Worm (Caenorhabditis elegans) whole organism, L1 larva: ENCODE data around the gene K01D12.5.

Experiments
- C34B4.2 ChIP-seq: sonication (generic microtip); optimal IDR thresholded peaks from 2 replicates; lab custom pipeline; 2017; ENCODE audit warnings: mild to moderate bottlenecking, missing genetic modification characterization, missing compliant biosample characterization
- alr-1 ChIP-seq: fragments of 200-800 bp; sonication (Bioruptor generic); optimal IDR thresholded peaks from 2 replicates; lab custom pipeline; 2018; ENCODE audit warnings: borderline replicate concordance, mild to moderate bottlenecking, missing genetic modification characterization, missing compliant biosample characterization
- blmp-1 ChIP-seq: fragments of 150-350 bp; optimal IDR thresholded peaks from 2 replicates; lab custom pipeline; 2014; ENCODE audit warnings: missing biosample characterization, missing genetic modification characterization
- ceh-63 ChIP-seq: fragments of 200-800 bp; sonication (Bioruptor generic); optimal IDR thresholded peaks from 2 replicates; lab custom pipeline; 2018; ENCODE audit warnings: mild to moderate bottlenecking, missing genetic modification characterization, missing compliant biosample characterization
- ceh-82 ChIP-seq, 3 experiments: fragments of 150-350 bp in 1 of 3; sonication (generic microtip) in 2 of 3; optimal IDR thresholded peaks; 2 replicates each; lab custom pipeline; 2014 to 2017; ENCODE audit warnings: missing biosample characterization in 3 of 3, missing genetic modification characterization in 3 of 3
- ces-1 ChIP-seq: fragments of 150-350 bp; optimal IDR thresholded peaks from 2 replicates; lab custom pipeline; 2014; ENCODE audit warnings: missing biosample characterization, missing genetic modification reagents, missing genetic modification characterization
- efl-1 ChIP-seq, 4 experiments: fragments of 150-350 bp; optimal IDR thresholded peaks in 3 of 4; peaks in 1 of 4; 1 replicate in 1 of 4; 2 replicates in 3 of 4; lab custom pipeline; 2014; ENCODE audit warnings: missing biosample characterization in 2 of 4, missing genetic modification characterization in 2 of 4, missing genetic modification reagents in 2 of 4
- egl-13 ChIP-seq: sonication (generic microtip); optimal IDR thresholded peaks from 2 replicates; lab custom pipeline; 2016; ENCODE audit warnings: missing genotype, missing genetic modification reagents, missing genetic modification characterization, missing compliant biosample characterization
- elt-3 ChIP-seq, 6 experiments: fragments of 150-350 bp in 1 of 6; sonication (generic microtip); optimal IDR thresholded peaks; 2 replicates each; lab custom pipeline; 2017 to 2018; ENCODE audit warnings: missing biosample characterization in 6 of 6, missing genetic modification characterization in 6 of 6, inconsistent platforms in 1 of 6
- ets-5 ChIP-seq: fragments of 200-800 bp; sonication (Bioruptor generic); IDR thresholded peaks from 2 replicates; pipeline ENCODE4 v1.3.6; 2022; ENCODE audit warnings: missing genetic modification characterization, missing compliant biosample characterization
- fkh-4 ChIP-seq: sonication (generic microtip); optimal IDR thresholded peaks from 2 replicates; lab custom pipeline; 2016; ENCODE audit warnings: missing compliant biosample characterization, missing genetic modification characterization, borderline replicate concordance
- jun-1 ChIP-seq: fragments of 150-350 bp; optimal IDR thresholded peaks from 2 replicates; lab custom pipeline; 2014; ENCODE audit warnings: missing biosample characterization, missing genetic modification reagents, missing genetic modification characterization
- lin-13 ChIP-seq: fragments of 150-350 bp; optimal IDR thresholded peaks from 2 replicates; lab custom pipeline; 2014; ENCODE audit warnings: missing biosample characterization, missing genetic modification reagents, missing genetic modification characterization
- lin-14 ChIP-seq: fragments of 200-800 bp; sonication (Bioruptor generic); optimal IDR thresholded peaks from 2 replicates; lab custom pipeline; 2018; ENCODE audit warnings: mild to moderate bottlenecking, missing genetic modification characterization, moderate library complexity, missing compliant biosample characterization
- lin-35 ChIP-seq, 2 experiments: fragments of 150-350 bp; optimal IDR thresholded peaks; 2 replicates each; lab custom pipeline; 2014; ENCODE audit warnings: missing biosample characterization in 2 of 2, missing genetic modification characterization in 2 of 2, missing genetic modification reagents in 2 of 2
- lir-3 ChIP-seq: sonication (generic microtip); optimal IDR thresholded peaks from 2 replicates; lab custom pipeline; 2016; ENCODE audit warnings: mild to moderate bottlenecking, missing genetic modification characterization, moderate library complexity, missing compliant biosample characterization; ENCODE audit not compliant: poor library complexity
- mab-9 ChIP-seq: fragments of 200-800 bp; sonication (Bioruptor generic); IDR thresholded peaks from 2 replicates; pipeline ENCODE4 v1.3.6; 2022; ENCODE audit warnings: missing genetic modification reagents, missing genetic modification characterization, missing compliant biosample characterization
- mdl-1 ChIP-seq, 2 experiments: fragments of 150-350 bp; optimal IDR thresholded peaks; 2 replicates each; lab custom pipeline; 2014 to 2017; ENCODE audit warnings: missing biosample characterization in 2 of 2, missing genetic modification characterization in 2 of 2, inconsistent platforms in 1 of 2
- nhr-20 ChIP-seq: sonication (generic microtip); optimal IDR thresholded peaks from 2 replicates; lab custom pipeline; 2016; ENCODE audit warnings: mild to moderate bottlenecking, missing genetic modification characterization, missing compliant biosample characterization
- nhr-28 ChIP-seq: fragments of 150-350 bp; optimal IDR thresholded peaks from 2 replicates; lab custom pipeline; 2014; ENCODE audit warnings: missing biosample characterization, missing genetic modification characterization
- nhr-71 ChIP-seq: sonication (generic microtip); optimal IDR thresholded peaks from 2 replicates; lab custom pipeline; 2016; ENCODE audit warnings: mild to moderate bottlenecking, missing genetic modification characterization, moderate library complexity, missing compliant biosample characterization
- nhr-85 ChIP-seq: sonication (generic microtip); peaks from one replicate; lab custom pipeline; 2016; ENCODE audit warnings: missing genetic modification characterization, inconsistent platforms, missing compliant biosample characterization
- nhr-90 ChIP-seq: sonication (generic microtip); optimal IDR thresholded peaks from 2 replicates; lab custom pipeline; 2016; ENCODE audit warnings: mild to moderate bottlenecking, missing genetic modification characterization, missing compliant biosample characterization; ENCODE audit not compliant: poor library complexity
- rnt-1 ChIP-seq: sonication (generic microtip); optimal IDR thresholded peaks from 2 replicates; lab custom pipeline; 2016; ENCODE audit warnings: mild to moderate bottlenecking, missing genetic modification characterization, moderate library complexity, missing compliant biosample characterization
- skn-1 ChIP-seq: fragments of 150-350 bp; optimal IDR thresholded peaks from 2 replicates; lab custom pipeline; 2014; ENCODE audit warnings: missing biosample characterization, missing genetic modification characterization
- snu-23 ChIP-seq: sonication (generic microtip); optimal IDR thresholded peaks from 2 replicates; lab custom pipeline; 2016; ENCODE audit warnings: missing genetic modification characterization, missing compliant biosample characterization
- sox-4 ChIP-seq: sonication (generic microtip); optimal IDR thresholded peaks from 2 replicates; lab custom pipeline; 2016; ENCODE audit warnings: missing genetic modification characterization, missing compliant biosample characterization
- sptf-1 ChIP-seq: fragments of 150-350 bp; optimal IDR thresholded peaks from 2 replicates; lab custom pipeline; 2014; ENCODE audit warnings: missing biosample characterization, missing genetic modification characterization
- sup-37 ChIP-seq: fragments of 200-800 bp; sonication (Bioruptor generic); optimal IDR thresholded peaks from 2 replicates; lab custom pipeline; 2018; ENCODE audit warnings: mild to moderate bottlenecking, missing genetic modification characterization, missing compliant biosample characterization
- swsn-7 ChIP-seq: sonication (generic microtip); optimal IDR thresholded peaks from 2 replicates; lab custom pipeline; 2016; ENCODE audit warnings: missing genetic modification characterization, missing compliant biosample characterization
- tbx-2 ChIP-seq: sonication (generic microtip); optimal IDR thresholded peaks from 2 replicates; lab custom pipeline; 2016; ENCODE audit warnings: missing genetic modification characterization, missing compliant biosample characterization
- tlp-1 ChIP-seq: fragments of 150-350 bp; optimal IDR thresholded peaks from 2 replicates; lab custom pipeline; 2014; ENCODE audit warnings: missing biosample characterization, missing genetic modification characterization
- unc-62 ChIP-seq: fragments of 150-350 bp; optimal IDR thresholded peaks from 2 replicates; lab custom pipeline; 2014; ENCODE audit warnings: missing biosample characterization, missing genetic modification reagents, missing genetic modification characterization
- xbp-1 ChIP-seq: sonication (generic microtip); optimal IDR thresholded peaks from 2 replicates; lab custom pipeline; 2016; ENCODE audit warnings: missing genetic modification characterization, missing compliant biosample characterization
- zag-1 ChIP-seq: fragments of 150-350 bp; optimal IDR thresholded peaks from 2 replicates; lab custom pipeline; 2014; ENCODE audit warnings: missing biosample characterization, missing genetic modification characterization

Gene K01D12.5

DNA sequence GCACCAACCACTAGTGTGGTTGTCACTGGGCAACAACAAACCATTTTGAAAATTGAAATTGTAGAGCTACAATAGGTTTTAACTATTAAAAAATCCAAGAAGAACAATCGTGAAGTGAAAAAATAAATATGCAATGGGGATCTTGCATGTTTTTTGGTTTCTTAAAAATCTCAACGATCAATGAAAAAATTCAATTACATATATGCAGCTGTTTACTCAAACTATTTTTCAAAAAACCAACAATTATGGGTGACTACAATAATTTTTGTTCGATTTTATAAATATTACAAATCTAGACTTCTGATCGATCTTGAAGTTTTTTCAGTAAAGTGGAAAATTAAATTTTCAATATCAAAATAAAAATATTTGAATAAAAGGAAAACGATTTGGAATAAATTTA lies 10.9 kb downstream of the K01D12.5 start, which contains the start of gene cdr-4:
cdr-4 (minus strand) TSS at position 101 of the 400 bp plus-strand sequence.
- TF ChIP-seq lin-13 (GFP tag; lab: Kevin White, UChicago) (no peak), rnt-1 (tag; lab: Kevin White, UChicago) (no peak), egl-13 (tag; lab: Kevin White, UChicago) (no peak), alr-1 (tag; lab: Kevin White, UChicago) (no peak), mdl-1 (tag; optimal IDR thresholded peaks at IDR 0.05; lab: Kevin White, UChicago) (no peak), jun-1 (tag; lab: Kevin White, UChicago) (no peak), ets-5 (no peak), fkh-4 (no peak), tlp-1 (tag; lab: Kevin White, UChicago) (no peak), swsn-7 (tag; lab: Kevin White, UChicago) (no peak), sox-4 (tag; lab: Kevin White, UChicago) (no peak), sup-37 (GFP tag; lab: Kevin White, UChicago) (no peak), tbx-2 (tag; lab: Kevin White, UChicago) (no peak), unc-62 (GFP tag; lab: Kevin White, UChicago) (no peak), lin-14 (GFP tag; lab: Kevin White, UChicago) (no peak)

DNA sequence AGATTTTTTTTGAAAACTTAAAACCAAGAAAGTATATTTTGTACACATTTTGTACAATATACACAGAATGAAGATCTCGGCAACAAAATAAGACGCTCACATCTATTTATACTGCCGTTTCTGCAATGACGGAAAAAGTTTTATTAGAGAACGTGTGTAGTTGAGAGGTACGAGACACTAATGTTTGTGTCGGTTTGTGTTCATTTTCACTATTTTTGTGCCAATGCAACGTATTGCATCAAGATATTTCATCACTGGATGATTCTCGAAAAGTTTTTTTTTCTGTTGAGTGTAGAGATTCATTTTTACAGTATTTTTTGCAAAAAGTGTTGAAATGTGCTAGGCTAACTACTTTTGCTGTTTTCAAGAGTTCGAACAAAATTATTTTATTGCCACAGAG lies 11.4 kb downstream of the K01D12.5 start:
- TF ChIP-seq efl-1 (optimal IDR thresholded peaks at IDR 0.05; lab: Kevin White, UChicago) (peak in 1 of 2 experiments; percentile 34), efl-1 (GFP tag; optimal IDR thresholded peaks at IDR 0.05 in 1 of 2; lab: Kevin White, UChicago) (no peak), nhr-20 (peak; percentile 45), nhr-85 (tag; lab: Kevin White, UChicago) (peak; percentile 66), fkh-4 (no peak), xbp-1 (peak; percentile 62), snu-23 (GFP tag; lab: Kevin White, UChicago) (peak; percentile 37), nhr-28 (tag; lab: Kevin White, UChicago) (peak; percentile 17), elt-3 (tag; optimal IDR thresholded peaks at IDR 0.05; lab: Kevin White, UChicago) (peak in 1 of 6 experiments; percentile 0), zag-1 (no peak), lin-35 (GFP tag; optimal IDR thresholded peaks at IDR 0.05; lab: Kevin White, UChicago) (peak in 1 of 2 experiments; percentile 3), skn-1 (tag; lab: Kevin White, UChicago) (peak; percentile 85), blmp-1 (tag; lab: Kevin White, UChicago) (peak; percentile 48), nhr-90 (tag; lab: Kevin White, UChicago) (no peak), lin-14 (GFP tag; lab: Kevin White, UChicago) (peak; percentile 72), nhr-71 (tag; lab: Kevin White, UChicago) (peak; percentile 17), ceh-82 (tag; optimal IDR thresholded peaks at IDR 0.05; lab: Kevin White, UChicago) (peak in 1 of 3 experiments; percentile 12)
- TF ChIP-seq, all 84 proteins: peak for 13

DNA sequence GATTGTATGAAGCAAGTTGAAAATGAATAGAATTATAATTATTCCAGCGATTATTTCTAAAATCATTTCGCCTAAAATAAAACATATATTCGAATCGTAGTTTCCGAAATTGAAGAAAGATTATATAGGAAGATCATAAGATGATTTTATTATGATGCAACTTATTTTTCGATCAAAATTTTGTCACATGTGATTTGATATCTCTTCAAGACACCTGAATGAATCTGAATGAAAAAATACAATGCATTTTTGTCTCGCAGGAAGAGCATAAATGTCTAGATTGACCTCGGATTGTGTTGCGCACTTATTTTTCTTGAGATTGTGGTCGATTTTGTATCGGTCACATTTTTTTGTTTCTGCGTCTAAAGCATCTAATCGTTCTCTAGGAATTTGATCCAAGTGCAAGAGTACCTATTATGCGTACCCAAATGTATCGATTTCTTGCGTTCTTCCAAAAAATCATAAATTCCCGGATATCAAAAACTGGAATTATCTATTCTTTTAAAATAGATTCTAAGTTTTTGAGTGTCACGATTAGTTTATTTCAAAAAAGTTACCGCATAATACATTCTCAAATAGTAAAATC lies 12.9 kb downstream of the K01D12.5 start, which contains the start of gene hrg-2:
hrg-2 (minus strand) TSS at position 98 of the 586 bp plus-strand sequence.
- TF ChIP-seq ces-1 (GFP tag; lab: Kevin White, UChicago), result no peak
- TF ChIP-seq nhr-71 (tag; lab: Kevin White, UChicago), result peak; percentile 57
- TF ChIP-seq C34B4.2 (tag; lab: Kevin White, UChicago), result no peak
- TF ChIP-seq mab-9 (GFP tag; lab: Robert Waterston, UW), result no peak
- peak; percentile 17 for TF ChIP-seq snu-23 (GFP tag; lab: Kevin White, UChicago)
- peak; percentile 69 for TF ChIP-seq nhr-85 (tag; lab: Kevin White, UChicago)
- TF ChIP-seq nhr-28 (tag; lab: Kevin White, UChicago), result no peak
- peak; percentile 61 for TF ChIP-seq nhr-20
- no peak for TF ChIP-seq lir-3 (tag; lab: Kevin White, UChicago)
- TF ChIP-seq nhr-90 (tag; lab: Kevin White, UChicago), result peak; percentile 34
- TF ChIP-seq lin-14 (GFP tag; lab: Kevin White, UChicago), result peak; percentile 26
- TF ChIP-seq ceh-63 (GFP tag; lab: Kevin White, UChicago), result no peak
- TF ChIP-seq sptf-1 (tag; lab: Kevin White, UChicago), result no peak
- TF ChIP-seq tbx-2 (tag; lab: Kevin White, UChicago), result peak; percentile 6
